Fruit fly (Drosophila melanogaster) whole organism, embryonic: ENCODE results near the gene Ppcs.
A peak's percentile ranks its signal among the peaks of the same experiment; 100 is the strongest.

ENCODE experiments used
- Abd-B ChIP-seq: fragments of 200-800 bp; sonication (Bioruptor generic); optimal IDR thresholded peaks from 2 replicates; lab custom pipeline; 2018; ENCODE audit warnings: missing biosample characterization, mild to moderate bottlenecking, missing genetic modification characterization, moderate library complexity
- Asciz ChIP-seq: fragments of 200-800 bp; sonication (Bioruptor generic); optimal IDR thresholded peaks from 2 replicates; lab custom pipeline; 2017; ENCODE audit warnings: missing biosample characterization, mild to moderate bottlenecking, missing genetic modification characterization, missing genetic modification reagents
- Bdp1 ChIP-seq: fragments of 200-800 bp; sonication (Bioruptor generic); optimal IDR thresholded peaks from 3 replicates; lab custom pipeline; 2016; ENCODE audit warnings: missing biosample characterization, missing genetic modification characterization
- CG10267 ChIP-seq: fragments of 200-800 bp; sonication (Bioruptor generic); optimal IDR thresholded peaks from 2 replicates; lab custom pipeline; 2018; ENCODE audit warnings: missing biosample characterization, mild to moderate bottlenecking, missing genetic modification characterization, moderate library complexity
- CG10654 ChIP-seq: fragments of 200-800 bp; sonication (Bioruptor generic); optimal IDR thresholded peaks from 2 replicates; lab custom pipeline; 2016; ENCODE audit warnings: missing biosample characterization, missing genetic modification characterization
- CG10979 ChIP-seq: fragments of 200-800 bp; sonication (Bioruptor generic); optimal IDR thresholded peaks from 2 replicates; lab custom pipeline; 2018; ENCODE audit warnings: missing biosample characterization, mild to moderate bottlenecking, missing genetic modification characterization, moderate library complexity
- CG11504 ChIP-seq: fragments of 200-800 bp; sonication (Bioruptor generic); optimal IDR thresholded peaks from 3 replicates; lab custom pipeline; 2019; ENCODE audit warnings: missing biosample characterization, mild to moderate bottlenecking, missing genetic modification characterization, moderate library complexity
- CG11695 ChIP-seq: fragments of 200-800 bp; sonication (Bioruptor generic); IDR thresholded peaks from 3 replicates; pipeline ENCODE4 v1.3.6; 2022; ENCODE audit warnings: missing biosample characterization, missing genetic modification characterization
- CG12155 ChIP-seq: fragments of 200-800 bp; sonication (Bioruptor generic); optimal IDR thresholded peaks from 3 replicates; lab custom pipeline; 2016; ENCODE audit warnings: missing biosample characterization, missing genetic modification characterization
- CG13894 ChIP-seq: fragments of 200-800 bp; sonication (Bioruptor generic); optimal IDR thresholded peaks from 3 replicates; lab custom pipeline; 2018; ENCODE audit warnings: missing biosample characterization, mild to moderate bottlenecking, missing genetic modification characterization, moderate library complexity
- CG14710 ChIP-seq: fragments of 200-800 bp; sonication (Bioruptor generic); optimal IDR thresholded peaks from 3 replicates; lab custom pipeline; 2019; ENCODE audit warnings: missing biosample characterization, mild to moderate bottlenecking, missing genetic modification characterization, moderate library complexity
- CG15514 ChIP-seq: fragments of 200-800 bp; sonication (Bioruptor generic); optimal IDR thresholded peaks from 3 replicates; lab custom pipeline; 2017; ENCODE audit warnings: missing biosample characterization, missing genetic modification characterization, mild to moderate bottlenecking, moderate library complexity, missing genetic modification reagents
- CG17385 ChIP-seq: fragments of 200-800 bp; sonication (Bioruptor generic); optimal IDR thresholded peaks from 3 replicates; lab custom pipeline; 2018; ENCODE audit warnings: missing biosample characterization, mild to moderate bottlenecking, missing genetic modification characterization
- CG2199 ChIP-seq: fragments of 200-800 bp; sonication (Bioruptor generic); IDR thresholded peaks from 3 replicates; pipeline ENCODE4 v1.3.6; 2022; ENCODE audit warnings: missing biosample characterization, missing genetic modification characterization
- CG2678 ChIP-seq: fragments of 200-800 bp; sonication (Bioruptor generic); optimal IDR thresholded peaks from 3 replicates; lab custom pipeline; 2019; ENCODE audit warnings: missing biosample characterization, mild to moderate bottlenecking, missing genetic modification characterization, moderate library complexity
- CG2875 ChIP-seq: fragments of 200-800 bp; sonication (Bioruptor generic); optimal IDR thresholded peaks from 2 replicates; lab custom pipeline; 2017; ENCODE audit warnings: missing biosample characterization, mild to moderate bottlenecking, missing genetic modification characterization, missing genetic modification reagents
- CG30403 ChIP-seq: fragments of 200-800 bp; sonication (Bioruptor generic); optimal IDR thresholded peaks from 3 replicates; lab custom pipeline; 2016; ENCODE audit warnings: missing biosample characterization, missing genetic modification characterization
- CG31441 ChIP-seq: fragments of 200-800 bp; sonication (Bioruptor generic); IDR thresholded peaks from 2 replicates; pipeline ENCODE4 v1.3.6; 2022; ENCODE audit warnings: missing biosample characterization, missing genetic modification characterization
- CG6254 ChIP-seq: fragments of 200-800 bp; sonication (Bioruptor generic); optimal IDR thresholded peaks from 3 replicates; lab custom pipeline; 2017; ENCODE audit warnings: mild to moderate bottlenecking, missing biosample characterization, missing genetic modification reagents, missing genetic modification characterization
- D19A ChIP-seq: fragments of 200-800 bp; optimal IDR thresholded peaks from 3 replicates; lab custom pipeline; 2019; ENCODE audit warnings: missing biosample characterization, mild to moderate bottlenecking, missing genetic modification characterization, moderate library complexity
- Dad ChIP-seq: fragments of 200-800 bp; sonication (Bioruptor generic); optimal IDR thresholded peaks from 3 replicates; lab custom pipeline; 2016; ENCODE audit warnings: missing biosample characterization, missing genetic modification characterization
- Hr3 ChIP-seq: fragments of 200-800 bp; sonication (Bioruptor generic); optimal IDR thresholded peaks from 3 replicates; lab custom pipeline; 2016; ENCODE audit warnings: missing biosample characterization, missing genetic modification characterization
- Hr51 ChIP-seq, 2 experiments: fragments of 200-800 bp; sonication (Bioruptor generic); optimal IDR thresholded peaks; 2 replicates in 1 of 2; 3 replicates in 1 of 2; lab custom pipeline; 2016 to 2018; ENCODE audit warnings: missing biosample characterization in 2 of 2, missing genetic modification characterization in 2 of 2, mild to moderate bottlenecking in 1 of 2, moderate library complexity in 1 of 2
- Hsf ChIP-seq: fragments of 200-800 bp; sonication (Bioruptor generic); optimal IDR thresholded peaks from 3 replicates; lab custom pipeline; 2016; ENCODE audit warnings: missing biosample characterization, missing genetic modification characterization
- Lpt ChIP-seq: fragments of >200 bp; optimal IDR thresholded peaks from 2 replicates; lab custom pipeline; 2018; ENCODE audit warnings: missing biosample characterization, missing genetic modification characterization
- Rfx ChIP-seq: fragments of 200-800 bp; sonication (Bioruptor generic); IDR thresholded peaks from 2 replicates; pipeline ENCODE4 v1.3.6; 2022; ENCODE audit warnings: missing biosample characterization, missing genetic modification characterization
- Taf1 ChIP-seq: fragments of 200-800 bp; sonication (Bioruptor generic); IDR thresholded peaks from 2 replicates; pipeline ENCODE4 v1.3.6; 2022; ENCODE audit warnings: missing biosample characterization, missing genetic modification characterization
- Xbp1 ChIP-seq: fragments of 200-800 bp; sonication (Bioruptor generic); optimal IDR thresholded peaks from 3 replicates; lab custom pipeline; 2016; ENCODE audit warnings: missing biosample characterization, mild to moderate bottlenecking, missing genetic modification characterization
- ci ChIP-seq: fragments of 200-800 bp; sonication (Bioruptor generic); IDR thresholded peaks from 3 replicates; pipeline ENCODE4 v1.3.6; 2022; ENCODE audit warnings: missing biosample characterization, missing genetic modification characterization
- fd64A ChIP-seq: fragments of 200-800 bp; sonication (Bioruptor generic); optimal IDR thresholded peaks from 3 replicates; lab custom pipeline; 2018; ENCODE audit warnings: missing biosample characterization, mild to moderate bottlenecking, missing genetic modification characterization
- fd96Cb ChIP-seq: fragments of 200-800 bp; sonication (Bioruptor generic); optimal IDR thresholded peaks from 2 replicates; lab custom pipeline; 2018; ENCODE audit warnings: missing biosample characterization, mild to moderate bottlenecking, missing genetic modification characterization, moderate library complexity
- gem ChIP-seq: fragments of 200-800 bp; sonication (Bioruptor generic); optimal IDR thresholded peaks from 2 replicates; lab custom pipeline; 2019; ENCODE audit warnings: missing biosample characterization, mild to moderate bottlenecking, missing genetic modification characterization, moderate library complexity
- lmd ChIP-seq: fragments of 200-800 bp; sonication (Bioruptor generic); IDR thresholded peaks from 2 replicates; pipeline ENCODE4 v1.3.6; 2022; ENCODE audit warnings: missing biosample characterization, missing genetic modification characterization
- nau ChIP-seq: fragments of 200-800 bp; sonication (Bioruptor generic); optimal IDR thresholded peaks from 3 replicates; lab custom pipeline; 2017; ENCODE audit warnings: missing biosample characterization, mild to moderate bottlenecking, missing genetic modification characterization, missing genetic modification reagents
- nom ChIP-seq: fragments of 200-800 bp; sonication (Bioruptor generic); optimal IDR thresholded peaks from 2 replicates; lab custom pipeline; 2017; ENCODE audit warnings: missing biosample characterization, missing genetic modification characterization, mild to moderate bottlenecking, moderate library complexity, missing genetic modification reagents
- oc ChIP-seq: fragments of 200-800 bp; sonication (Bioruptor generic); optimal IDR thresholded peaks from 2 replicates; lab custom pipeline; 2018; ENCODE audit warnings: missing biosample characterization, mild to moderate bottlenecking, missing genetic modification characterization, moderate library complexity
- row ChIP-seq: fragments of 200-800 bp; sonication (Bioruptor generic); IDR thresholded peaks from 3 replicates; pipeline ENCODE4 v1.3.6; 2022; ENCODE audit warnings: missing biosample characterization, missing genetic modification characterization
- so ChIP-seq: fragments of 200-800 bp; sonication (Bioruptor generic); IDR thresholded peaks from 3 replicates; pipeline ENCODE4 v1.3.6; 2022; ENCODE audit warnings: missing biosample characterization, missing genetic modification characterization
- trem ChIP-seq: fragments of 200-800 bp; optimal IDR thresholded peaks from 3 replicates; lab custom pipeline; 2019; ENCODE audit warnings: missing biosample characterization, mild to moderate bottlenecking, missing genetic modification characterization, moderate library complexity
- vvl ChIP-seq: fragments of 200-800 bp; sonication (Bioruptor generic); IDR thresholded peaks from 2 replicates; pipeline ENCODE4 v1.3.6; 2022; ENCODE audit warnings: missing biosample characterization, missing genetic modification characterization
- wor ChIP-seq: fragments of 200-800 bp; sonication (Bioruptor generic); IDR thresholded peaks from 2 replicates; pipeline ENCODE4 v1.3.6; 2022; ENCODE audit warnings: missing biosample characterization, missing genetic modification characterization

Gene Ppcs

dm6 chr3R:19113836-19114235, 33.9 kb downstream of the Ppcs start (continued):
- TF ChIP-seq CG17385 (GFP tag; lab: Kevin White, UChicago) (peak; percentile 23), Xbp1 (peak; percentile 64), CG2678 (peak; percentile 40), CG13894 (no peak), so (0 out of 3 replicates have a peak, but pooled peaks have one; percentile 8), CG6254 (GFP tag; lab: Kevin White, UChicago) (peak; percentile 18), CG10267 (peak; percentile 10), CG10654 (peak; percentile 27), row (GFP tag; lab: Robert Waterston, UW) (peak; percentile 49; the same call in 2 of the 3 replicates), CG10979 (peak; percentile 53), lmd (GFP tag; lab: Robert Waterston, UW) (no peak; the same call in 1 of the 2 replicates), Bdp1 (no peak), fd96Cb (peak; percentile 63), Hr51 (GFP tag; optimal IDR thresholded peaks at IDR 0.05; lab: Kevin White, UChicago) (peak in 1 of 2 experiments; percentile 36), nau (no peak), CG12155 (no peak), CG2199 (GFP tag; lab: Robert Waterston, UW) (no peak), Hsf (peak; percentile 40), CG11695 (GFP tag; lab: Robert Waterston, UW) (no peak), ci (GFP tag; lab: Robert Waterston, UW) (peak; percentile 63; the same call in 2 of the 3 replicates), wor (GFP tag; lab: Robert Waterston, UW) (0 out of 2 replicates have a peak, but pooled peaks have one; percentile 27), CG30403 (peak; percentile 43), CG31441 (GFP tag; lab: Robert Waterston, UW) (0 out of 2 replicates have a peak, but pooled peaks have one; percentile 32), Dad (no peak), Rfx (GFP tag; lab: Robert Waterston, UW) (peak; percentile 34; the same call in 1 of the 2 replicates), Asciz (GFP tag; lab: Kevin White, UChicago) (peak; percentile 27), Hr3 (peak; percentile 25), Taf1 (GFP tag; lab: Robert Waterston, UW) (no peak), oc (tag; lab: Kevin White, UChicago) (peak; percentile 35), vvl (GFP tag; lab: Robert Waterston, UW) (peak; percentile 51; the same call in 1 of the 2 replicates), fd64A (GFP tag; lab: Kevin White, UChicago) (peak; percentile 22), D19A (peak; percentile 7), trem (tag; lab: Kevin White, UChicago) (peak; percentile 21), CG2875 (GFP tag; lab: Kevin White, UChicago) (peak; percentile 10), CG11504 (peak; percentile 59), Abd-B (GFP tag; lab: Kevin White, UChicago) (peak; percentile 41), gem (tag; lab: Kevin White, UChicago) (peak; percentile 62), CG14710 (tag; lab: Kevin White, UChicago) (peak; percentile 4)

- TF ChIP-seq CG15514 (GFP tag; lab: Kevin White, UChicago) = no peak
- TF ChIP-seq Lpt (GFP tag; lab: Kevin White, UChicago) = no peak
- peak; percentile 4 for TF ChIP-seq nom (GFP tag; lab: Kevin White, UChicago)
These were observed 35.3 kb downstream of the Ppcs start for dm6 chr3R:19112372-19112771.
